Worm (Caenorhabditis elegans) whole organism, L4 larva: ENCODE results near the gene str-214.
"Not testable (repeated sequence)": the region's sequence is repeated elsewhere in the genome, so short reads cannot be mapped to it uniquely, and the experiment has no call there.

Source experiments
- F26F4.8 ChIP-seq: fragments of 200-800 bp; sonication (Bioruptor generic); conservative IDR thresholded peaks from 2 replicates; pipeline ENCODE4 v1.3.6; 2022; ENCODE audit warnings: missing genetic modification characterization, missing compliant biosample characterization
- F49E8.2 ChIP-seq: sonication (generic microtip); optimal IDR thresholded peaks from 2 replicates; lab custom pipeline; 2016; ENCODE audit warnings: missing compliant biosample characterization, mild to moderate bottlenecking, missing genetic modification characterization, borderline replicate concordance
- R02D3.7 ChIP-seq: fragments of 150-350 bp; sonication (generic microtip); optimal IDR thresholded peaks from 3 replicates; lab custom pipeline; 2014; ENCODE audit warnings: missing biosample characterization, missing genetic modification characterization
- Y105C5A.15 ChIP-seq: fragments of 200-800 bp; sonication (Bioruptor generic); IDR thresholded peaks from 2 replicates; pipeline ENCODE4 v1.3.6; 2022; ENCODE audit warnings: missing genetic modification characterization, missing compliant biosample characterization
- ZK337.2 ChIP-seq: fragments of 200-800 bp; sonication (Bioruptor generic); IDR thresholded peaks from 2 replicates; pipeline ENCODE4 v1.3.6; 2022; ENCODE audit warnings: missing genetic modification reagents, missing genetic modification characterization, missing compliant biosample characterization
- aha-1 ChIP-seq: fragments of 150-350 bp; peaks from one replicate; lab custom pipeline; 2014; ENCODE audit warnings: missing biosample characterization, missing genetic modification characterization
- arid-1 ChIP-seq: fragments of 200-800 bp; sonication (Bioruptor generic); conservative IDR thresholded peaks from 2 replicates; pipeline ENCODE4 v1.3.6; 2022; ENCODE audit warnings: missing genetic modification reagents, missing genetic modification characterization, missing compliant biosample characterization
- ceh-28 ChIP-seq: fragments of 150-350 bp; optimal IDR thresholded peaks from 2 replicates; lab custom pipeline; 2014; ENCODE audit warnings: missing biosample characterization, missing genetic modification reagents, missing genetic modification characterization
- cey-2 ChIP-seq: sonication (generic microtip); optimal IDR thresholded peaks from 3 replicates; lab custom pipeline; 2017; ENCODE audit warnings: missing genetic modification characterization, mild to moderate bottlenecking, missing compliant biosample characterization, antibody characterized with exemption, borderline replicate concordance; ENCODE audit not compliant: insufficient read depth
- daf-16 ChIP-seq, 3 experiments: sonication (generic microtip); optimal IDR thresholded peaks; 2 replicates each; lab custom pipeline; 2016 to 2017; ENCODE audit warnings: missing genetic modification characterization in 3 of 3, missing genetic modification reagents in 3 of 3, mild to moderate bottlenecking in 2 of 3, missing compliant biosample characterization in 2 of 3, missing biosample characterization in 1 of 3, moderate library complexity in 1 of 3
- dmd-6 ChIP-seq: fragments of 200-800 bp; sonication (Bioruptor generic); IDR thresholded peaks from 2 replicates; pipeline ENCODE4 v1.3.6; 2022; ENCODE audit warnings: missing genetic modification reagents, missing genetic modification characterization, missing compliant biosample characterization
- dmd-9 ChIP-seq: fragments of 200-800 bp; sonication (Bioruptor generic); IDR thresholded peaks from 2 replicates; pipeline ENCODE4 v1.3.6; 2022; ENCODE audit warnings: missing genetic modification reagents, missing genetic modification characterization, missing compliant biosample characterization
- dpl-1 ChIP-seq: fragments of 150-350 bp; optimal IDR thresholded peaks from 2 replicates; lab custom pipeline; 2014; ENCODE audit warnings: missing biosample characterization, missing genetic modification reagents, missing genetic modification characterization
- dve-1 ChIP-seq: sonication (generic microtip); optimal IDR thresholded peaks from 2 replicates; lab custom pipeline; 2017; ENCODE audit warnings: antibody characterized with exemption, mild to moderate bottlenecking, missing genetic modification characterization, missing compliant biosample characterization; ENCODE audit not compliant: insufficient read depth
- hlh-11 ChIP-seq: fragments of 200-800 bp; sonication (Bioruptor generic); optimal IDR thresholded peaks from 2 replicates; lab custom pipeline; 2018; ENCODE audit warnings: mild to moderate bottlenecking, missing genetic modification characterization, missing compliant biosample characterization
- hlh-30 ChIP-seq: sonication (generic microtip); optimal IDR thresholded peaks from 2 replicates; lab custom pipeline; 2017; ENCODE audit warnings: antibody characterized with exemption, mild to moderate bottlenecking, missing genetic modification characterization, missing compliant biosample characterization; ENCODE audit not compliant: insufficient read depth
- lim-7 ChIP-seq: fragments of 200-800 bp; sonication (Bioruptor generic); IDR thresholded peaks from 2 replicates; pipeline ENCODE4 v1.3.6; 2022; ENCODE audit warnings: missing genetic modification characterization, missing compliant biosample characterization
- lin-38 ChIP-seq: fragments of 200-800 bp; sonication (Bioruptor generic); IDR thresholded peaks from 2 replicates; pipeline ENCODE4 v1.3.6; 2022; ENCODE audit warnings: missing genetic modification reagents, missing genetic modification characterization, missing compliant biosample characterization
- madf-9 ChIP-seq: fragments of 200-800 bp; sonication (Bioruptor generic); conservative IDR thresholded peaks from 2 replicates; pipeline ENCODE4 v1.3.6; 2022; ENCODE audit warnings: missing genetic modification reagents, missing genetic modification characterization, missing compliant biosample characterization
- mdl-1 ChIP-seq, 2 experiments: fragments of 150-350 bp in 1 of 2; sonication (generic microtip) in 1 of 2; optimal IDR thresholded peaks; 2 replicates each; lab custom pipeline; 2014 to 2017; ENCODE audit warnings: missing biosample characterization in 2 of 2, missing genetic modification characterization in 2 of 2
- mep-1 ChIP-seq: fragments of 150-350 bp; sonication (generic microtip); optimal IDR thresholded peaks from 3 replicates; lab custom pipeline; 2014; ENCODE audit warnings: missing biosample characterization, missing genetic modification characterization
- nhr-102 ChIP-seq: sonication (generic microtip); optimal IDR thresholded peaks from 2 replicates; lab custom pipeline; 2016; ENCODE audit warnings: mild to moderate bottlenecking, missing genetic modification characterization, moderate library complexity, missing compliant biosample characterization
- nhr-111 ChIP-seq: fragments of 200-800 bp; sonication (Bioruptor generic); optimal IDR thresholded peaks from 2 replicates; lab custom pipeline; 2018; ENCODE audit warnings: mild to moderate bottlenecking, missing genetic modification characterization, missing compliant biosample characterization
- nhr-237 ChIP-seq: sonication (generic microtip); optimal IDR thresholded peaks from 2 replicates; lab custom pipeline; 2017; ENCODE audit warnings: missing biosample characterization, missing genetic modification characterization
- nhr-25 ChIP-seq: sonication (generic microtip); optimal IDR thresholded peaks from 2 replicates; lab custom pipeline; 2017; ENCODE audit warnings: missing genetic modification characterization, mild to moderate bottlenecking, missing compliant biosample characterization, antibody characterized with exemption, moderate library complexity, borderline replicate concordance; ENCODE audit not compliant: insufficient read depth
- nhr-48 ChIP-seq: sonication (generic microtip); optimal IDR thresholded peaks from 2 replicates; lab custom pipeline; 2016; ENCODE audit warnings: mild to moderate bottlenecking, missing genetic modification characterization, missing compliant biosample characterization
- nhr-6 ChIP-seq: fragments of 150-350 bp; optimal IDR thresholded peaks from 2 replicates; lab custom pipeline; 2014; ENCODE audit warnings: missing biosample characterization, missing genetic modification characterization
- pha-4 ChIP-seq, 2 experiments: fragments of 150-350 bp in 1 of 2; fragments of 200-800 bp in 1 of 2; sonication (Bioruptor generic) in 1 of 2; IDR thresholded peaks in 1 of 2; optimal IDR thresholded peaks in 1 of 2; 2 replicates each; pipeline versions ENCODE4 v1.3.6 to Lab custom; 2014 to 2022; ENCODE audit warnings: missing genetic modification characterization in 2 of 2, missing genetic modification reagents in 2 of 2, missing biosample characterization in 1 of 2, missing compliant biosample characterization in 1 of 2
- php-3 ChIP-seq: fragments of 200-800 bp; sonication (Bioruptor generic); IDR thresholded peaks from 2 replicates; pipeline ENCODE4 v1.3.6; 2022; ENCODE audit warnings: missing genetic modification reagents, missing genetic modification characterization, missing compliant biosample characterization
- pqm-1 ChIP-seq: sonication (generic microtip); optimal IDR thresholded peaks from 2 replicates; lab custom pipeline; 2017; ENCODE audit warnings: missing biosample characterization, missing genetic modification characterization
- set-16 ChIP-seq: fragments of 200-800 bp; sonication (Bioruptor generic); IDR thresholded peaks from 2 replicates; pipeline ENCODE4 v1.3.6; 2022; ENCODE audit warnings: missing genetic modification reagents, missing genetic modification characterization, missing compliant biosample characterization
- snpc-1.2 ChIP-seq: fragments of 200-800 bp; sonication (Bioruptor generic); IDR thresholded peaks from 2 replicates; pipeline ENCODE4 v1.3.6; 2022; ENCODE audit warnings: missing genetic modification reagents, missing genetic modification characterization, missing compliant biosample characterization
- tra-1 ChIP-seq: fragments of 200-800 bp; sonication (Bioruptor generic); IDR thresholded peaks from 2 replicates; pipeline ENCODE4 v1.3.6; 2022; ENCODE audit warnings: missing genetic modification reagents, missing genetic modification characterization, missing compliant biosample characterization
- unc-130 ChIP-seq: sonication (generic microtip); optimal IDR thresholded peaks from 2 replicates; lab custom pipeline; 2016; ENCODE audit warnings: missing genetic modification reagents, missing genetic modification characterization, missing compliant biosample characterization
- unc-39 ChIP-seq: sonication (generic microtip); optimal IDR thresholded peaks from 2 replicates; lab custom pipeline; 2017; ENCODE audit warnings: missing biosample characterization, missing genetic modification characterization
- vab-7 ChIP-seq: fragments of 200-800 bp; sonication (Bioruptor generic); IDR thresholded peaks from 2 replicates; pipeline ENCODE4 v1.3.6; 2022; ENCODE audit warnings: missing genetic modification reagents, missing genetic modification characterization, missing compliant biosample characterization
- zfp-3 ChIP-seq: fragments of 200-800 bp; sonication (Bioruptor generic); conservative IDR thresholded peaks from 2 replicates; pipeline ENCODE4 v1.3.6; 2022; ENCODE audit warnings: missing genetic modification reagents, missing genetic modification characterization, missing compliant biosample characterization
- zip-11 ChIP-seq: fragments of 200-800 bp; sonication (Bioruptor generic); IDR thresholded peaks from 2 replicates; pipeline ENCODE4 v1.3.6; 2022; ENCODE audit warnings: missing genetic modification characterization, missing compliant biosample characterization
- ztf-11 ChIP-seq: fragments of 150-350 bp; optimal IDR thresholded peaks from 2 replicates; lab custom pipeline; 2014; ENCODE audit warnings: missing biosample characterization, missing genetic modification characterization

Gene str-214

DNA sequence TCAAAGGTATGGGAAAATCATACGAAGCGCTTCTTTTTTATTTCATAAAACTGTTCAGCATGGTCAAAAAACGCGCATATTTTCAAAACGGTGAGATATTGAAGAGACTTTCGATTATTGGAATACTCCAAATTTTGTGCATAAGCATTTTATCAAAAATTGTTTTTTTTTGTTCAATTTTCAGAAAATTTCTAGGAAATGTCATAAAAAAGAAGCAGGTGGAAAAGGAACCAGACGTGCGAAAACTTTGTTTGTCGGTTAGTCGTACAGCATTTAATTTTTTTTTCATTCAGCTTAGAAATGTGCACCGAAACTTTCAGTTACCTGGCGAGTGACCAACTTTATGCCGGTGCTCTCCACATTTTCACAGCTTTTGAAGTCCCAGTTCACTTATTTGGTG lies 18.3 kb downstream of the str-214 start, which contains the start of gene srh-167:
TSS of gene srh-167 (plus strand) at position 301 of the 400 bp plus-strand sequence.
- TF ChIP-seq F49E8.2 (tag; lab: Kevin White, UChicago): no peak
- TF ChIP-seq pqm-1: no peak
- TF ChIP-seq madf-9 (GFP tag; lab: Robert Waterston, UW): no peak
- TF ChIP-seq dpl-1 (GFP tag; lab: Kevin White, UChicago): no peak
- TF ChIP-seq nhr-102 (tag; lab: Kevin White, UChicago): no peak
- TF ChIP-seq nhr-111 (GFP tag; lab: Kevin White, UChicago): no peak
- TF ChIP-seq R02D3.7 (tag; lab: Kevin White, UChicago): no peak
- TF ChIP-seq, all 104 proteins: peak for 0

DNA sequence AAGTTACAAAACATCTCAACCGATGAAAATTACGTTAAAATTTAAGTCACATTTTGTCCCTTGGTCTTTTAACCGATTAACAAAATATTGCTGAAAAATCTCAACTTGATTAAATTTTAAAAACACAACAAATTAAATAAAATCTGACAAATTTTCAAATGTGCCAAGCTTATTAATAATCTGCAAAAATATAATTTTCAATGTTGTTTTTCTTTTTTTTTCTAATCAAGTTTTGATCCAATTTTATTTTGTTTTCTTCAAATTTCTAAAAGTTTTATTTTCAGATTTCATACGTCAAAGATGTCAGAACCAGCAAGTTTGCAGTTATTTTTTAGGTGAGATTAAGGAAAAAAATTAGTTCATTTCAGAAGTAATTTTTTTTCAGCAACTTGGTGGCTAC lies 21.2 kb downstream of the str-214 start, which contains the start of gene srw-87:
TSS of gene srw-87 (plus strand) at position 301 of the 400 bp plus-strand sequence.
- TF ChIP-seq hlh-11 (tag; lab: Kevin White, UChicago) (no peak), Y105C5A.15 (GFP tag; lab: Robert Waterston, UW) (no peak), cey-2 (no peak), ceh-28 (tag; lab: Kevin White, UChicago) (no peak), pqm-1 (no peak), hlh-30 (tag; lab: Kevin White, UChicago) (no peak), ztf-11 (no peak), unc-39 (tag; lab: Kevin White, UChicago) (no peak), R02D3.7 (tag; lab: Kevin White, UChicago) (no peak), nhr-6 (tag; lab: Kevin White, UChicago) (no peak), nhr-102 (tag; lab: Kevin White, UChicago) (no peak), zfp-3 (GFP tag; lab: Robert Waterston, UW) (no peak), nhr-237 (tag; lab: Kevin White, UChicago) (no peak), mdl-1 (tag; optimal IDR thresholded peaks at IDR 0.05; lab: Kevin White, UChicago) (no peak), dmd-9 (GFP tag; lab: Robert Waterston, UW) (no peak), set-16 (GFP tag; lab: Robert Waterston, UW) (no peak), nhr-25 (tag; lab: Kevin White, UChicago) (no peak), mep-1 (no peak)

DNA sequence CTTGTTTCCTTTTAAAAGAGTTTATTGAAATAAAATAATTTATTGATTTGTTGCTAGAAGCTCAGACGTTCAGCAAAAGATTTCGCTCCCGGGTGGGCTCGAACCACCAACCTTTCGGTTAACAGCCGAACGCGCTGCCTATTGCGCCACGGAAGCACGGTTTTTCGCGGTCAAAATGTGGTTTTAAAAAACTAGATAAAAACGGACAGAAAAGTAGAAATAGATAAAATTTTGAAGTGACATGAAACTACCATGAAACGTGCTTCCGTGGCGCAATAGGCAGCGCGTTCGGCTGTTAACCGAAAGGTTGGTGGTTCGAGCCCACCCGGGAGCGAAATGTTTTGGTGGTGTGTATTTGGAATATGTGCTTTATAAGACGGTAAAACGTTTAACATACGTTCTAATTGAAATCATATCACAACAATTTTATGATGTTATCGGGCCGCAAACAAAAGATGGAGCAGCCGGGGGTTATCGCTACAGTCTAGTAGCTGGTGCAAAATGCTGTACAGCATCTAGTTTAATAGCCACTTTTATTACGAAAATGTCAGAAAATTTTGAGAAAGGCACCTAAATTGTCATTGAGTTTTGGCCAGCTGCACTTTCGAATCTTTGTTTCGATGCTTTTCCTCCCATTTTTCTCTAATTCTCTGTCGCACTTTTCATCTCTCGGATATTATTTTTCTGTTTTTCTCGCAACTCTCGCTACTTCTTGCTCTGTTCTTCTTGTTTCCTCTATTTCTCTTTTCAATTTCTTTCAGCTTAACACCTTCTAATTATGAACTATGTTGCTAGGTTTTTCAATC lies 23.4 kb downstream of the str-214 start, which contains the start of gene slc-9B.2:
TSS of gene slc-9B.2 (plus strand) at position 756 of the 806 bp plus-strand sequence.
- TF ChIP-seq nhr-102 (tag; lab: Kevin White, UChicago): peak; percentile 44
- TF ChIP-seq hlh-11 (tag; lab: Kevin White, UChicago): peak; percentile 39
- TF ChIP-seq aha-1: peak; percentile 15
- 0 out of 2 replicates have a peak, but pooled peaks have one; percentile 57 for TF ChIP-seq arid-1 (GFP tag; lab: Robert Waterston, UW)
- TF ChIP-seq ZK337.2: 0 out of 2 replicates have a peak, but pooled peaks have one; percentile 39
- TF ChIP-seq php-3 (GFP tag; lab: Robert Waterston, UW): peak; percentile 86
- TF ChIP-seq Y105C5A.15 (GFP tag; lab: Robert Waterston, UW): 0 out of 2 replicates have a peak, but pooled peaks have one; percentile 60
- TF ChIP-seq tra-1 (GFP tag; lab: Robert Waterston, UW): 0 out of 2 replicates have a peak, but pooled peaks have one; percentile 55
- TF ChIP-seq zip-11: 0 out of 2 replicates have a peak, but pooled peaks have one; percentile 26
- TF ChIP-seq lim-7 (GFP tag; lab: Robert Waterston, UW): peak; percentile 65
- TF ChIP-seq dmd-6 (GFP tag; lab: Robert Waterston, UW): peak; percentile 66
- TF ChIP-seq unc-130 (GFP tag; lab: Kevin White, UChicago): peak; percentile 1
- peak; percentile 8 for TF ChIP-seq hlh-30 (tag; lab: Kevin White, UChicago)
- peak; percentile 68; the same call in 1 of the 2 replicates for TF ChIP-seq pha-4 (GFP tag; IDR thresholded peaks at IDR 0.05; lab: Robert Waterston, UW)
- TF ChIP-seq pha-4 (tag; optimal IDR thresholded peaks at IDR 0.05; lab: Kevin White, UChicago); daf-16 (GFP tag; optimal IDR thresholded peaks at IDR 0.05; lab: Kevin White, UChicago): not testable (repeated sequence)
- TF ChIP-seq snpc-1.2 (GFP tag; lab: Robert Waterston, UW): peak; percentile 76
- peak; percentile 54; the same call in 1 of the 2 replicates for TF ChIP-seq vab-7
- peak; percentile 38 for TF ChIP-seq dve-1 (tag; lab: Kevin White, UChicago)
- peak; percentile 73 for TF ChIP-seq daf-16 (tag; optimal IDR thresholded peaks at IDR 0.05; lab: Kevin White, UChicago)
- TF ChIP-seq lin-38 (GFP tag; lab: Robert Waterston, UW): peak; percentile 58
- 0 out of 2 replicates have a peak, but pooled peaks have one; percentile 37 for TF ChIP-seq F26F4.8 (GFP tag; lab: Robert Waterston, UW)
- TF ChIP-seq nhr-48 (tag; lab: Kevin White, UChicago): peak; percentile 72
